Worm (Caenorhabditis elegans): ENCODE results near the gene blos-4.

DNA sequence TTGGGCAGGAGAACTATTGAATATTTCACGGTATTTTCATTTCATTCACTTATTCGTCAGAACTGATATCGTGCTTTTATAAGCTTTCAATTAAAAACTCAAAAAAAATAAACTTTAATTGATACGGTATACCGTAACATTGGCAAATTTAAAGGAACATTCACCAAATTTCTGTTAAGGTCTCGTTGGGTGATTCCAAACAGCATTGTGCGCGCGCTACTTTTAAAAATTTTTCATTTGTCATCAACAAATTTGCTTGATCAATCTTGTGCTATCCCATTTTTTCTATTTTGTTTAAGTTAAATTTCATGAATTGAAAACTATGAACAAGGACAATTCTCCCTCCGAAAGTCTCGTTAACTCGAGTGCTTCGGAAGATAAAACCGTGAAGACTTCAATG is 46.6 kb upstream of the blos-4 start, which contains the start of gene szy-4:
- TF ChIP-seq lsl-1 (GFP tag; optimal IDR thresholded peaks at IDR 0.05) (peak; percentile 86), nhr-80 (tag; optimal IDR thresholded peaks at IDR 0.05) (no peak), ama-1 (optimal IDR thresholded peaks at IDR 0.05) (no peak), ama-1 (GFP tag; optimal IDR thresholded peaks at IDR 0.05) (no peak), rpc-1 (optimal IDR thresholded peaks at IDR 0.05) (no peak), rpc-1 (tag; optimal IDR thresholded peaks at IDR 0.05) (no peak), tlf-1 (GFP tag; optimal IDR thresholded peaks at IDR 0.05) (no peak), ekl-4 (GFP tag; IDR thresholded peaks at IDR 0.05) (no peak), pha-4 (tag; optimal IDR thresholded peaks at IDR 0.05) (no peak), nhr-27 (tag; optimal IDR thresholded peaks at IDR 0.05) (no peak), dox-1 (GFP tag; IDR thresholded peaks at IDR 0.05) (no peak), die-1 (tag; optimal IDR thresholded peaks at IDR 0.05) (no peak), hlh-12 (tag; optimal IDR thresholded peaks at IDR 0.05) (no peak), ets-4 (GFP tag; optimal IDR thresholded peaks at IDR 0.05) (no peak)

Data from whole organism, young adult.